Fruit fly (Drosophila melanogaster): Measurements from ENCODE around the gene Bub1.
A peak's percentile ranks its signal among the peaks of the same experiment; 100 is the strongest.

Bub1 gene

dm6 chr2L:5254105-5254711, 24.5 kb upstream of the Bub1 start:
- TF ChIP-seq jim (GFP tag; optimal IDR thresholded peaks at IDR 0.05) (no peak), Myc (optimal IDR thresholded peaks at IDR 0.05) (no peak), OdsH (GFP tag; optimal IDR thresholded peaks at IDR 0.05) (peak; percentile 96), tai (GFP tag; optimal IDR thresholded peaks at IDR 0.05) (peak; percentile 87), pan (optimal IDR thresholded peaks at IDR 0.05) (no peak), Rel (GFP tag; optimal IDR thresholded peaks at IDR 0.05) (peak; percentile 10), Rel (tag; optimal IDR thresholded peaks at IDR 0.05) (peak; percentile 60), Jra (GFP tag; optimal IDR thresholded peaks at IDR 0.05) (peak; percentile 82), fru (GFP tag; optimal IDR thresholded peaks at IDR 0.05) (peak; percentile 97), Abd-B (GFP tag; optimal IDR thresholded peaks at IDR 0.05) (no peak), usp (GFP tag; optimal IDR thresholded peaks at IDR 0.05) (no peak), Mio (GFP tag; optimal IDR thresholded peaks at IDR 0.05) (peak; percentile 7), Hr78 (GFP tag; optimal IDR thresholded peaks at IDR 0.05) (no peak), psq (GFP tag; optimal IDR thresholded peaks at IDR 0.05) (peak; percentile 91), dl (GFP tag; optimal IDR thresholded peaks at IDR 0.05; ENCODE audit: insufficient read depth in 1 of 2, partially characterized antibody in 2 of 2) (no peak), rgr (GFP tag; optimal IDR thresholded peaks at IDR 0.05) (peak; percentile 95), br (GFP tag; optimal IDR thresholded peaks at IDR 0.05) (peak; percentile 96), GATAd (GFP tag; optimal IDR thresholded peaks at IDR 0.05) (no peak), Dfd (GFP tag; optimal IDR thresholded peaks at IDR 0.05) (no peak), Hnf4 (GFP tag; optimal IDR thresholded peaks at IDR 0.05) (peak; percentile 95), ey (GFP tag; optimal IDR thresholded peaks at IDR 0.05) (peak; percentile 96), dsf (GFP tag; optimal IDR thresholded peaks at IDR 0.05; ENCODE audit: borderline replicate concordance) (peak; percentile 76), Hr83 (GFP tag; optimal IDR thresholded peaks at IDR 0.05; ENCODE audit: poor library complexity, severe bottlenecking) (no peak), woc (GFP tag; optimal IDR thresholded peaks at IDR 0.05) (peak; percentile 95), N (GFP tag; optimal IDR thresholded peaks at IDR 0.05) (no peak), CG9705 (GFP tag; optimal IDR thresholded peaks at IDR 0.05) (peak; percentile 72), Dif (GFP tag; optimal IDR thresholded peaks at IDR 0.05; ENCODE audit: partially characterized antibody) (no peak), sage (GFP tag; optimal IDR thresholded peaks at IDR 0.05) (peak; percentile 92), HLH106 (tag; optimal IDR thresholded peaks at IDR 0.05) (peak; percentile 95), CG32264 (GFP tag; optimal IDR thresholded peaks at IDR 0.05) (peak; percentile 93), foxo (GFP tag; optimal IDR thresholded peaks at IDR 0.05) (peak; percentile 74 to 97), Sp1 (GFP tag; optimal IDR thresholded peaks at IDR 0.05) (peak; percentile 96), h (GFP tag; optimal IDR thresholded peaks at IDR 0.05) (peak; percentile 96), CrebA (GFP tag; optimal IDR thresholded peaks at IDR 0.05; ENCODE audit: borderline replicate concordance) (peak; percentile 80), brk (GFP tag; optimal IDR thresholded peaks at IDR 0.05) (peak; percentile 92), Vsx2 (GFP tag; optimal IDR thresholded peaks at IDR 0.05; ENCODE audit: partially characterized antibody) (no peak), lola (GFP tag; optimal IDR thresholded peaks at IDR 0.05) (no peak), sv (GFP tag; optimal IDR thresholded peaks at IDR 0.05) (no peak), dmrt93B (GFP tag; optimal IDR thresholded peaks at IDR 0.05) (peak; percentile 89)

dm6 chr2L:5256036-5256846, 22.4 kb upstream of the Bub1 start:
- TF ChIP-seq dmrt93B (GFP tag; optimal IDR thresholded peaks at IDR 0.05) (peak; percentile 34), CG32264 (GFP tag; optimal IDR thresholded peaks at IDR 0.05) (no peak), Dfd (GFP tag; optimal IDR thresholded peaks at IDR 0.05) (no peak), jim (GFP tag; optimal IDR thresholded peaks at IDR 0.05) (peak; percentile 35), foxo (GFP tag; optimal IDR thresholded peaks at IDR 0.05) (peak; percentile 24 to 85), Jra (GFP tag; optimal IDR thresholded peaks at IDR 0.05) (peak; percentile 25), usp (GFP tag; optimal IDR thresholded peaks at IDR 0.05) (no peak), HLH106 (tag; optimal IDR thresholded peaks at IDR 0.05) (peak; percentile 77), CrebA (GFP tag; optimal IDR thresholded peaks at IDR 0.05; ENCODE audit: borderline replicate concordance) (peak; percentile 80), br (GFP tag; optimal IDR thresholded peaks at IDR 0.05) (peak; percentile 76), Mio (GFP tag; optimal IDR thresholded peaks at IDR 0.05) (no peak), N (GFP tag; optimal IDR thresholded peaks at IDR 0.05) (no peak), Hr78 (GFP tag; optimal IDR thresholded peaks at IDR 0.05) (no peak), sage (GFP tag; optimal IDR thresholded peaks at IDR 0.05) (peak; percentile 60), GATAd (GFP tag; optimal IDR thresholded peaks at IDR 0.05) (peak; percentile 3), Sp1 (GFP tag; optimal IDR thresholded peaks at IDR 0.05) (peak; percentile 69), CG9705 (GFP tag; optimal IDR thresholded peaks at IDR 0.05) (peak; percentile 19), h (GFP tag; optimal IDR thresholded peaks at IDR 0.05) (peak; percentile 95), brk (GFP tag; optimal IDR thresholded peaks at IDR 0.05) (peak; percentile 71), sv (GFP tag; optimal IDR thresholded peaks at IDR 0.05) (no peak), fru (GFP tag; optimal IDR thresholded peaks at IDR 0.05) (peak; percentile 86), rgr (GFP tag; optimal IDR thresholded peaks at IDR 0.05) (peak; percentile 86), woc (GFP tag; optimal IDR thresholded peaks at IDR 0.05) (peak; percentile 69), lola (GFP tag; optimal IDR thresholded peaks at IDR 0.05) (no peak), dl (GFP tag; optimal IDR thresholded peaks at IDR 0.05; ENCODE audit: insufficient read depth in 1 of 2, partially characterized antibody in 2 of 2) (no peak), psq (GFP tag; optimal IDR thresholded peaks at IDR 0.05) (peak; percentile 68), Abd-B (GFP tag; optimal IDR thresholded peaks at IDR 0.05) (no peak), Hnf4 (GFP tag; optimal IDR thresholded peaks at IDR 0.05) (peak; percentile 78), dsf (GFP tag; optimal IDR thresholded peaks at IDR 0.05; ENCODE audit: borderline replicate concordance) (peak; percentile 40), pan (optimal IDR thresholded peaks at IDR 0.05) (no peak), Rel (GFP tag; optimal IDR thresholded peaks at IDR 0.05) (peak; percentile 50), Rel (tag; optimal IDR thresholded peaks at IDR 0.05) (peak; percentile 60), OdsH (GFP tag; optimal IDR thresholded peaks at IDR 0.05) (peak; percentile 75), Hr83 (GFP tag; optimal IDR thresholded peaks at IDR 0.05; ENCODE audit: poor library complexity, severe bottlenecking) (peak; percentile 92), Dif (GFP tag; optimal IDR thresholded peaks at IDR 0.05; ENCODE audit: partially characterized antibody) (no peak), Vsx2 (GFP tag; optimal IDR thresholded peaks at IDR 0.05; ENCODE audit: partially characterized antibody) (no peak), tai (GFP tag; optimal IDR thresholded peaks at IDR 0.05) (peak; percentile 78), ey (GFP tag; optimal IDR thresholded peaks at IDR 0.05) (peak; percentile 86)
